Fruit fly (Drosophila melanogaster): ENCODE measurements around the gene CG33995.
A peak's percentile ranks its signal among the peaks of the same experiment; 100 is the strongest.

Gene CG33995

dm6 chr2L:5009306-5010030 lies 33.6 kb upstream of the CG33995 start, which contains the start of gene Rtnl1 (continued):
- TF ChIP-seq CG15073 (GFP tag; optimal IDR thresholded peaks at IDR 0.05) (no peak), CG7357 (GFP tag; IDR thresholded peaks at IDR 0.05) (no peak), GATAe (GFP tag; conservative IDR thresholded peaks at IDR 0.05) (no peak), odd (GFP tag; optimal IDR thresholded peaks at IDR 0.05) (no peak), CG7928 (GFP tag; optimal IDR thresholded peaks at IDR 0.05) (peak; percentile 49), Neu2 (GFP tag; optimal IDR thresholded peaks at IDR 0.05; ENCODE audit: borderline replicate concordance) (no peak), CG11504 (tag; optimal IDR thresholded peaks at IDR 0.05) (peak; percentile 93), h (optimal IDR thresholded peaks at IDR 0.05) (no peak), Opbp (GFP tag; IDR thresholded peaks at IDR 0.05; ENCODE audit: partially characterized antibody) (peak; percentile 95), CG2202 (tag; optimal IDR thresholded peaks at IDR 0.05) (no peak), ERR (GFP tag; optimal IDR thresholded peaks at IDR 0.05) (peak; percentile 44), CG12942 (GFP tag; optimal IDR thresholded peaks at IDR 0.05) (no peak), Sox102F (GFP tag; optimal IDR thresholded peaks at IDR 0.05) (no peak), CG13123 (GFP tag; optimal IDR thresholded peaks at IDR 0.05) (no peak), MESR4 (GFP tag; optimal IDR thresholded peaks at IDR 0.05) (peak; percentile 77), bab2 (GFP tag; optimal IDR thresholded peaks at IDR 0.05) (no peak), Awh (GFP tag; IDR thresholded peaks at IDR 0.05) (no peak), HLH54F (GFP tag; optimal IDR thresholded peaks at IDR 0.05) (no peak), mirr (GFP tag; optimal IDR thresholded peaks at IDR 0.05) (no peak), TFAM (GFP tag; optimal IDR thresholded peaks at IDR 0.05) (no peak), CoRest (tag; optimal IDR thresholded peaks at IDR 0.05) (peak; percentile 48), pb (GFP tag; optimal IDR thresholded peaks at IDR 0.05) (no peak), Spps (tag; optimal IDR thresholded peaks at IDR 0.05) (no peak), p53 (GFP tag; optimal IDR thresholded peaks at IDR 0.05) (peak; percentile 71), sna (GFP tag; IDR thresholded peaks at IDR 0.05; ENCODE audit: partially characterized antibody) (peak; percentile 82), CG5953 (GFP tag; IDR thresholded peaks at IDR 0.05) (no peak), CG7745 (tag; optimal IDR thresholded peaks at IDR 0.05) (no peak), B-H1 (GFP tag; IDR thresholded peaks at IDR 0.05) (no peak), dati (GFP tag; IDR thresholded peaks at IDR 0.05) (no peak), CG10267 (tag; optimal IDR thresholded peaks at IDR 0.05) (peak; percentile 65), Dek (tag; optimal IDR thresholded peaks at IDR 0.05) (peak; percentile 57), CG9437 (GFP tag; optimal IDR thresholded peaks at IDR 0.05) (no peak), CG11723 (GFP tag; optimal IDR thresholded peaks at IDR 0.05) (no peak), CG3407 (GFP tag; optimal IDR thresholded peaks at IDR 0.05) (no peak), CG9797 (GFP tag; optimal IDR thresholded peaks at IDR 0.05) (peak; percentile 80), Kr (GFP tag; optimal IDR thresholded peaks at IDR 0.05) (no peak), dpn (GFP tag; optimal IDR thresholded peaks at IDR 0.05) (peak; percentile 42 to 52), CG30020 (tag; optimal IDR thresholded peaks at IDR 0.05) (peak; percentile 22), CG18619 (GFP tag; optimal IDR thresholded peaks at IDR 0.05) (no peak), fru (optimal IDR thresholded peaks at IDR 0.05) (no peak), HLH3B (GFP tag; IDR thresholded peaks at IDR 0.05) (no peak), B-H2 (GFP tag; optimal IDR thresholded peaks at IDR 0.05) (peak; percentile 26), Meics (GFP tag; optimal IDR thresholded peaks at IDR 0.05) (no peak), jumu (GFP tag; optimal IDR thresholded peaks at IDR 0.05) (peak; percentile 72), crol (GFP tag; IDR thresholded peaks at IDR 0.05) (no peak), fd3F (GFP tag; optimal IDR thresholded peaks at IDR 0.05) (no peak), NfI (GFP tag; optimal IDR thresholded peaks at IDR 0.05) (no peak), chm (GFP tag; IDR thresholded peaks at IDR 0.05) (peak; percentile 48; the same call in 1 of the 2 replicates), ttk (GFP tag; IDR thresholded peaks at IDR 0.05) (no peak), CG12769 (tag; optimal IDR thresholded peaks at IDR 0.05) (no peak), CG6175 (GFP tag; IDR thresholded peaks at IDR 0.05) (0 out of 3 replicates have a peak, but pooled peaks have one; percentile 7)

Measured in whole organism, embryonic.